Worm (Caenorhabditis elegans): Measurements from ENCODE around the gene F31F6.2.
A peak's percentile ranks its signal among the peaks of the same experiment; 100 is the strongest.

F31F6.2 gene

ce11 chrX:14907257-14907801 is 35.6 kb upstream of the F31F6.2 start:
- TF ChIP-seq sem-4 (tag; optimal IDR thresholded peaks at IDR 0.05): no peak
- TF ChIP-seq nhr-11 (tag; optimal IDR thresholded peaks at IDR 0.05): no peak
- TF ChIP-seq nhr-77 (tag; optimal IDR thresholded peaks at IDR 0.05): no peak
- no peak for TF ChIP-seq unc-62 (GFP tag; optimal IDR thresholded peaks at IDR 0.05)
- TF ChIP-seq lsy-2 (tag; optimal IDR thresholded peaks at IDR 0.05): no peak
- TF ChIP-seq mdl-1 (tag; optimal IDR thresholded peaks at IDR 0.05): no peak
- no peak for TF ChIP-seq elt-1 (tag; optimal IDR thresholded peaks at IDR 0.05)
- TF ChIP-seq Y55F3AM.14 (GFP tag; optimal IDR thresholded peaks at IDR 0.05): no peak
- no peak for TF ChIP-seq ceh-82 (tag; optimal IDR thresholded peaks at IDR 0.05)
- no peak for TF ChIP-seq blmp-1 (tag; optimal IDR thresholded peaks at IDR 0.05; ENCODE audit: insufficient read depth)

- no peak for TF ChIP-seq unc-62 (GFP tag; optimal IDR thresholded peaks at IDR 0.05)
- TF ChIP-seq nhr-237 (tag; optimal IDR thresholded peaks at IDR 0.05): no peak
- TF ChIP-seq sem-4 (tag; optimal IDR thresholded peaks at IDR 0.05): no peak
Measured at ce11 chrX:14905161-14905560, 33.5 kb upstream of the F31F6.2 start, which contains the start of gene hex-5. Gene hex-5 (minus strand): TSS chrX:14905261.

- no peak for TF ChIP-seq crh-2 (tag; optimal IDR thresholded peaks at IDR 0.05)
- peak; percentile 38 for TF ChIP-seq sma-9 (GFP tag; optimal IDR thresholded peaks at IDR 0.05)
- no peak for TF ChIP-seq sma-9 (tag; optimal IDR thresholded peaks at IDR 0.05)
- TF ChIP-seq nhr-12 (tag; optimal IDR thresholded peaks at IDR 0.05): no peak
- peak; percentile 55 for TF ChIP-seq blmp-1 (tag; optimal IDR thresholded peaks at IDR 0.05; ENCODE audit: insufficient read depth)
Measured at ce11 chrX:14903424-14903823, 31.7 kb upstream of the F31F6.2 start.

- TF ChIP-seq nhr-11 (tag; optimal IDR thresholded peaks at IDR 0.05) (no peak), fos-1 (tag; optimal IDR thresholded peaks at IDR 0.05) (no peak), alr-1 (tag; optimal IDR thresholded peaks at IDR 0.05) (no peak), crh-2 (tag; optimal IDR thresholded peaks at IDR 0.05) (no peak), lin-39 (tag; optimal IDR thresholded peaks at IDR 0.05) (no peak), unc-39 (tag; optimal IDR thresholded peaks at IDR 0.05) (no peak), lin-11 (tag; optimal IDR thresholded peaks at IDR 0.05) (no peak), Y55F3AM.14 (GFP tag; optimal IDR thresholded peaks at IDR 0.05) (no peak), snpc-4 (tag; optimal IDR thresholded peaks at IDR 0.05) (no peak), ztf-1 (GFP tag; conservative IDR thresholded peaks at IDR 0.05) (no peak), ztf-11 (tag; optimal IDR thresholded peaks at IDR 0.05) (no peak), ztf-4 (tag; optimal IDR thresholded peaks at IDR 0.05) (no peak), elt-3 (tag; optimal IDR thresholded peaks at IDR 0.05) (no peak), ceh-16 (tag; optimal IDR thresholded peaks at IDR 0.05) (no peak), lsy-2 (tag; optimal IDR thresholded peaks at IDR 0.05) (no peak), dmd-4 (tag; optimal IDR thresholded peaks at IDR 0.05) (no peak), skn-1 (tag; optimal IDR thresholded peaks at IDR 0.05) (no peak), unc-62 (GFP tag; optimal IDR thresholded peaks at IDR 0.05) (no peak), mdl-1 (tag; optimal IDR thresholded peaks at IDR 0.05) (no peak), sem-4 (tag; optimal IDR thresholded peaks at IDR 0.05) (no peak)
Measured at ce11 chrX:14900487-14900886, 28.8 kb upstream of the F31F6.2 start.

ce11 chrX:14898205-14898604 is 26.5 kb upstream of the F31F6.2 start, which contains the start of gene lips-8:
Gene lips-8 (plus strand): TSS chrX:14898505.
- TF ChIP-seq elt-3 (tag; optimal IDR thresholded peaks at IDR 0.05) (no peak), alr-1 (tag; optimal IDR thresholded peaks at IDR 0.05) (no peak), lin-39 (tag; optimal IDR thresholded peaks at IDR 0.05) (no peak), unc-62 (GFP tag; optimal IDR thresholded peaks at IDR 0.05) (no peak)

- TF ChIP-seq snpc-4 (tag; optimal IDR thresholded peaks at IDR 0.05) (no peak), ztf-11 (tag; optimal IDR thresholded peaks at IDR 0.05) (no peak), nhr-12 (tag; optimal IDR thresholded peaks at IDR 0.05) (no peak), sem-4 (tag; optimal IDR thresholded peaks at IDR 0.05) (no peak), ZK546.5 (tag; optimal IDR thresholded peaks at IDR 0.05) (no peak), unc-39 (tag; optimal IDR thresholded peaks at IDR 0.05) (no peak), ztf-1 (GFP tag; conservative IDR thresholded peaks at IDR 0.05) (no peak), fos-1 (tag; optimal IDR thresholded peaks at IDR 0.05) (no peak)
Measured at ce11 chrX:14897192-14897591, 25.5 kb upstream of the F31F6.2 start.

- no peak for TF ChIP-seq Y55F3AM.14 (GFP tag; optimal IDR thresholded peaks at IDR 0.05)
- TF ChIP-seq gmeb-1 (tag; optimal IDR thresholded peaks at IDR 0.05): no peak
- no peak for TF ChIP-seq sma-9 (GFP tag; optimal IDR thresholded peaks at IDR 0.05)
- TF ChIP-seq sma-9 (tag; optimal IDR thresholded peaks at IDR 0.05): no peak
- no peak for TF ChIP-seq nhr-25 (tag; optimal IDR thresholded peaks at IDR 0.05)
- TF ChIP-seq lin-39 (tag; optimal IDR thresholded peaks at IDR 0.05): no peak
- TF ChIP-seq sma-3 (GFP tag; optimal IDR thresholded peaks at IDR 0.05): no peak
- no peak for TF ChIP-seq nhr-237 (tag; optimal IDR thresholded peaks at IDR 0.05)
- no peak for TF ChIP-seq ama-1 (optimal IDR thresholded peaks at IDR 0.05)
- TF ChIP-seq ceh-16 (tag; optimal IDR thresholded peaks at IDR 0.05): no peak
- TF ChIP-seq aly-2 (tag; optimal IDR thresholded peaks at IDR 0.05): no peak
- TF ChIP-seq ztf-4 (tag; optimal IDR thresholded peaks at IDR 0.05): no peak
- TF ChIP-seq ztf-11 (tag; optimal IDR thresholded peaks at IDR 0.05): no peak
- TF ChIP-seq blmp-1 (tag; optimal IDR thresholded peaks at IDR 0.05; ENCODE audit: insufficient read depth): no peak
- TF ChIP-seq ceh-82 (tag; optimal IDR thresholded peaks at IDR 0.05): no peak
- TF ChIP-seq C34F6.9 (tag; optimal IDR thresholded peaks at IDR 0.05): no peak
- no peak for TF ChIP-seq snpc-4 (tag; optimal IDR thresholded peaks at IDR 0.05)
- no peak for TF ChIP-seq ztf-1 (GFP tag; conservative IDR thresholded peaks at IDR 0.05)
Measured at ce11 chrX:14894845-14895244, 23.2 kb upstream of the F31F6.2 start, which contains the start of gene nac-1. Gene nac-1 (plus strand): TSS chrX:14895145.

All from whole organism, L2 larva.